Worm (Caenorhabditis elegans) whole organism, L1 larva: Measurements from ENCODE around the gene cdr-4.

Experiments
- C04F5.9 ChIP-seq: sonication (generic microtip); optimal IDR thresholded peaks from 2 replicates; lab custom pipeline; 2016; ENCODE audit warnings: missing genetic modification characterization, missing compliant biosample characterization
- C16A3.4 ChIP-seq: fragments of 150-350 bp; optimal IDR thresholded peaks from 2 replicates; lab custom pipeline; 2014; ENCODE audit warnings: missing biosample characterization, missing genetic modification characterization
- Y116A8C.19 ChIP-seq: sonication (generic microtip); optimal IDR thresholded peaks from 2 replicates; lab custom pipeline; 2016; ENCODE audit warnings: missing compliant biosample characterization, missing genetic modification characterization, borderline replicate concordance
- ama-1 ChIP-seq: fragments of 150-350 bp; optimal IDR thresholded peaks from 2 replicates; lab custom pipeline; 2014
- ceh-63 ChIP-seq: fragments of 200-800 bp; sonication (Bioruptor generic); optimal IDR thresholded peaks from 2 replicates; lab custom pipeline; 2018; ENCODE audit warnings: mild to moderate bottlenecking, missing genetic modification characterization, missing compliant biosample characterization
- ceh-90 ChIP-seq: sonication (generic microtip); optimal IDR thresholded peaks from 2 replicates; lab custom pipeline; 2016; ENCODE audit warnings: missing genetic modification characterization, missing compliant biosample characterization
- dsc-1 ChIP-seq: sonication (generic microtip); optimal IDR thresholded peaks from 2 replicates; lab custom pipeline; 2016; ENCODE audit warnings: mild to moderate bottlenecking, missing genetic modification characterization, missing compliant biosample characterization
- egl-13 ChIP-seq: sonication (generic microtip); optimal IDR thresholded peaks from 2 replicates; lab custom pipeline; 2016; ENCODE audit warnings: missing genotype, missing genetic modification reagents, missing genetic modification characterization, missing compliant biosample characterization
- elt-3 ChIP-seq, 6 experiments: fragments of 150-350 bp in 1 of 6; sonication (generic microtip); optimal IDR thresholded peaks; 2 replicates each; lab custom pipeline; 2017 to 2018; ENCODE audit warnings: missing biosample characterization in 6 of 6, missing genetic modification characterization in 6 of 6, inconsistent platforms in 1 of 6
- fkh-10 ChIP-seq: sonication (generic microtip); optimal IDR thresholded peaks from 2 replicates; lab custom pipeline; 2017; ENCODE audit warnings: missing biosample characterization, missing genetic modification reagents, missing genetic modification characterization
- fos-1 ChIP-seq: fragments of 150-350 bp; optimal IDR thresholded peaks from 2 replicates; lab custom pipeline; 2014; ENCODE audit warnings: missing biosample characterization, missing genetic modification characterization
- hlh-17 ChIP-seq: fragments of 200-800 bp; sonication (Bioruptor generic); optimal IDR thresholded peaks from 2 replicates; lab custom pipeline; 2018; ENCODE audit warnings: missing genetic modification characterization, mild to moderate bottlenecking, missing compliant biosample characterization, moderate library complexity, borderline replicate concordance
- isw-1 ChIP-seq: fragments of 200-800 bp; sonication (Bioruptor generic); IDR thresholded peaks from 2 replicates; pipeline ENCODE4 v1.3.6; 2022; ENCODE audit warnings: missing genetic modification characterization, missing compliant biosample characterization
- lin-15B ChIP-seq: fragments of 150-350 bp; sonication (generic microtip); optimal IDR thresholded peaks from 3 replicates; lab custom pipeline; 2014; ENCODE audit warnings: missing biosample characterization, missing genetic modification characterization
- lir-3 ChIP-seq: sonication (generic microtip); optimal IDR thresholded peaks from 2 replicates; lab custom pipeline; 2016; ENCODE audit warnings: mild to moderate bottlenecking, missing genetic modification characterization, moderate library complexity, missing compliant biosample characterization; ENCODE audit not compliant: poor library complexity
- lsy-2 ChIP-seq, 2 experiments: fragments of 150-350 bp; optimal IDR thresholded peaks; 2 replicates each; lab custom pipeline; 2014; ENCODE audit warnings: missing biosample characterization in 2 of 2, missing genetic modification characterization in 2 of 2
- mdl-1 ChIP-seq, 2 experiments: fragments of 150-350 bp; optimal IDR thresholded peaks; 2 replicates each; lab custom pipeline; 2014 to 2017; ENCODE audit warnings: missing biosample characterization in 2 of 2, missing genetic modification characterization in 2 of 2, inconsistent platforms in 1 of 2
- nhr-11 ChIP-seq: fragments of 150-350 bp; optimal IDR thresholded peaks from 2 replicates; lab custom pipeline; 2014; ENCODE audit warnings: missing biosample characterization, missing genetic modification characterization
- nhr-12 ChIP-seq: sonication (generic microtip); optimal IDR thresholded peaks from 2 replicates; lab custom pipeline; 2017; ENCODE audit warnings: missing biosample characterization, missing genetic modification characterization
- nhr-237 ChIP-seq: fragments of 150-350 bp; optimal IDR thresholded peaks from 2 replicates; lab custom pipeline; 2014; ENCODE audit warnings: missing biosample characterization, missing genetic modification characterization
- nhr-47 ChIP-seq: sonication (generic microtip); optimal IDR thresholded peaks from 2 replicates; lab custom pipeline; 2016; ENCODE audit warnings: mild to moderate bottlenecking, missing genetic modification characterization, moderate library complexity, missing compliant biosample characterization
- nhr-76 ChIP-seq: sonication (generic microtip); optimal IDR thresholded peaks from 2 replicates; lab custom pipeline; 2017; ENCODE audit warnings: missing biosample characterization, missing genetic modification characterization
- nhr-77 ChIP-seq: fragments of 150-350 bp; optimal IDR thresholded peaks from 2 replicates; lab custom pipeline; 2014; ENCODE audit warnings: missing biosample characterization, missing genetic modification characterization
- nhr-85 ChIP-seq: sonication (generic microtip); peaks from one replicate; lab custom pipeline; 2016; ENCODE audit warnings: missing genetic modification characterization, inconsistent platforms, missing compliant biosample characterization
- nhr-90 ChIP-seq: sonication (generic microtip); optimal IDR thresholded peaks from 2 replicates; lab custom pipeline; 2016; ENCODE audit warnings: mild to moderate bottlenecking, missing genetic modification characterization, missing compliant biosample characterization; ENCODE audit not compliant: poor library complexity
- pax-3 ChIP-seq: fragments of 200-800 bp; sonication (Bioruptor generic); optimal IDR thresholded peaks from 2 replicates; lab custom pipeline; 2018; ENCODE audit warnings: mild to moderate bottlenecking, missing genetic modification characterization, moderate library complexity, missing compliant biosample characterization
- pqm-1 ChIP-seq: sonication (generic microtip); optimal IDR thresholded peaks from 3 replicates; lab custom pipeline; 2017; ENCODE audit warnings: missing biosample characterization, missing genetic modification characterization
- skn-1 ChIP-seq: fragments of 150-350 bp; optimal IDR thresholded peaks from 2 replicates; lab custom pipeline; 2014; ENCODE audit warnings: missing biosample characterization, missing genetic modification characterization
- snpc-4 ChIP-seq: fragments of 150-350 bp; optimal IDR thresholded peaks from 2 replicates; lab custom pipeline; 2014; ENCODE audit warnings: missing biosample characterization, missing genetic modification characterization
- snu-23 ChIP-seq: sonication (generic microtip); optimal IDR thresholded peaks from 2 replicates; lab custom pipeline; 2016; ENCODE audit warnings: missing genetic modification characterization, missing compliant biosample characterization
- sox-4 ChIP-seq: sonication (generic microtip); optimal IDR thresholded peaks from 2 replicates; lab custom pipeline; 2016; ENCODE audit warnings: missing genetic modification characterization, missing compliant biosample characterization
- tbx-2 ChIP-seq: sonication (generic microtip); optimal IDR thresholded peaks from 2 replicates; lab custom pipeline; 2016; ENCODE audit warnings: missing genetic modification characterization, missing compliant biosample characterization
- tlp-1 ChIP-seq: fragments of 150-350 bp; optimal IDR thresholded peaks from 2 replicates; lab custom pipeline; 2014; ENCODE audit warnings: missing biosample characterization, missing genetic modification characterization
- unc-86 ChIP-seq: sonication (generic microtip); optimal IDR thresholded peaks from 2 replicates; lab custom pipeline; 2016; ENCODE audit warnings: missing genetic modification characterization, missing compliant biosample characterization
- vab-15 ChIP-seq: sonication (generic microtip); optimal IDR thresholded peaks from 2 replicates; lab custom pipeline; 2017; ENCODE audit warnings: missing genotype, mild to moderate bottlenecking, missing genetic modification characterization, missing compliant biosample characterization
- xbp-1 ChIP-seq: sonication (generic microtip); optimal IDR thresholded peaks from 2 replicates; lab custom pipeline; 2016; ENCODE audit warnings: missing genetic modification characterization, missing compliant biosample characterization
- ztf-4 ChIP-seq: fragments of 150-350 bp; optimal IDR thresholded peaks from 2 replicates; lab custom pipeline; 2014; ENCODE audit warnings: missing biosample characterization, missing genetic modification characterization

Gene cdr-4

ce11 chrV:12400677-12401236 lies 7.7 kb downstream of the cdr-4 start, which contains the start of the genes K01D12.20 and miga-1 (continued):
- peak; percentile 57 for TF ChIP-seq snu-23
- no peak for TF ChIP-seq fkh-10 (GFP tag; lab: Kevin White, UChicago)
- TF ChIP-seq elt-3 (tag; optimal IDR thresholded peaks at IDR 0.05; lab: Kevin White, UChicago): no peak
- TF ChIP-seq Y116A8C.19: no peak
- no peak for TF ChIP-seq ceh-63 (GFP tag; lab: Kevin White, UChicago)
- no peak for TF ChIP-seq fos-1 (tag; lab: Kevin White, UChicago)
- TF ChIP-seq unc-86 (tag; lab: Kevin White, UChicago): no peak
- TF ChIP-seq isw-1 (GFP tag; lab: Robert Waterston, UW): no peak
- TF ChIP-seq nhr-237 (tag; lab: Kevin White, UChicago): no peak
- peak; percentile 22 for TF ChIP-seq skn-1
- no peak for TF ChIP-seq pqm-1 (tag; lab: Kevin White, UChicago)
- peak; percentile 56 for TF ChIP-seq C16A3.4 (tag; lab: Kevin White, UChicago)
- no peak for TF ChIP-seq nhr-85 (tag; lab: Kevin White, UChicago)
- peak; percentile 42 for TF ChIP-seq dsc-1 (tag; lab: Kevin White, UChicago)
- no peak for TF ChIP-seq hlh-17
- TF ChIP-seq nhr-76 (tag; lab: Kevin White, UChicago): no peak
- peak; percentile 49 for TF ChIP-seq nhr-90
- TF ChIP-seq C04F5.9 (tag; lab: Kevin White, UChicago): no peak
- TF ChIP-seq tlp-1 (tag; lab: Kevin White, UChicago): no peak
- no peak for TF ChIP-seq ztf-4 (tag; lab: Kevin White, UChicago)
- peak; percentile 31 for TF ChIP-seq tbx-2
- peak; percentile 56 for TF ChIP-seq nhr-47 (tag; lab: Kevin White, UChicago)
- no peak for TF ChIP-seq ama-1 (lab: Kevin White, UChicago)
- no peak for TF ChIP-seq vab-15 (tag; lab: Kevin White, UChicago)
- peak; percentile 28 for TF ChIP-seq lin-15B (tag; lab: Kevin White, UChicago)
- TF ChIP-seq lsy-2 (tag; optimal IDR thresholded peaks at IDR 0.05; lab: Kevin White, UChicago): peak; percentile 55 to 62
- TF ChIP-seq sox-4 (tag; lab: Kevin White, UChicago): no peak

ce11 chrV:12397545-12397944 lies 10.9 kb downstream of the cdr-4 start, which contains the start of gene K01D12.5:
K01D12.5 (plus strand) TSS chrV:12397845.
- TF ChIP-seq nhr-85 (tag; lab: Kevin White, UChicago): no peak
- no peak for TF ChIP-seq nhr-12 (tag; lab: Kevin White, UChicago)
- no peak for TF ChIP-seq nhr-11 (tag; lab: Kevin White, UChicago)
- no peak for TF ChIP-seq ceh-90 (tag; lab: Kevin White, UChicago)
- no peak for TF ChIP-seq lin-15B (tag; lab: Kevin White, UChicago)
- no peak for TF ChIP-seq C04F5.9 (tag; lab: Kevin White, UChicago)

- TF ChIP-seq pax-3 (tag; lab: Kevin White, UChicago) (peak; percentile 48), egl-13 (tag; lab: Kevin White, UChicago) (peak; percentile 9), nhr-77 (tag; lab: Kevin White, UChicago) (no peak), dsc-1 (tag; lab: Kevin White, UChicago) (peak; percentile 90)
Measured at ce11 chrV:12395699-12396098, 12.7 kb downstream of the cdr-4 start, which contains the start of gene twk-14. twk-14 (minus strand) TSS chrV:12395706.

- no peak for TF ChIP-seq mdl-1 (tag; optimal IDR thresholded peaks at IDR 0.05; lab: Kevin White, UChicago)
- no peak for TF ChIP-seq lir-3
- no peak for TF ChIP-seq xbp-1 (tag; lab: Kevin White, UChicago)
- no peak for TF ChIP-seq ceh-63 (GFP tag; lab: Kevin White, UChicago)
- no peak for TF ChIP-seq skn-1
- TF ChIP-seq nhr-11 (tag; lab: Kevin White, UChicago): no peak
- no peak for TF ChIP-seq snpc-4 (tag; lab: Kevin White, UChicago)
- no peak for TF ChIP-seq vab-15 (tag; lab: Kevin White, UChicago)
Measured at ce11 chrV:12386154-12386553, 22.3 kb downstream of the cdr-4 start, which contains the start of gene K01D12.15. K01D12.15 (plus strand) TSS chrV:12386454.
